Fruit fly (Drosophila melanogaster) whole organism, wandering third instar larva: ENCODE results near the gene CG14219.

ENCODE experiments used
- Mio ChIP-seq: sonication (Bioruptor generic); optimal IDR thresholded peaks from 2 replicates; lab custom pipeline; 2016; ENCODE audit warnings: missing biosample characterization, missing genetic modification characterization
- Myc ChIP-seq: fragments of >200 bp; optimal IDR thresholded peaks from 2 replicates; lab custom pipeline; 2017
- Vsx2 ChIP-seq: fragments of 200-300, 225-300 bp; sonication (Bioruptor generic); optimal IDR thresholded peaks from 2 replicates; lab custom pipeline; 2018; ENCODE audit warnings: missing biosample characterization, missing genetic modification characterization; ENCODE audit not compliant: partially characterized antibody
- br ChIP-seq: fragments of 200-800 bp; sonication (Bioruptor generic); optimal IDR thresholded peaks from 2 replicates; lab custom pipeline; 2016; ENCODE audit warnings: missing biosample characterization, missing genetic modification characterization
- h ChIP-seq: fragments of 200-800 bp; sonication (Bioruptor generic); optimal IDR thresholded peaks from 3 replicates; lab custom pipeline; 2016; ENCODE audit warnings: missing biosample characterization, mild to moderate bottlenecking, missing genetic modification characterization
- lola ChIP-seq: fragments of >200 bp; optimal IDR thresholded peaks from 2 replicates; lab custom pipeline; 2017; ENCODE audit warnings: missing biosample characterization, missing genetic modification characterization

DNA sequence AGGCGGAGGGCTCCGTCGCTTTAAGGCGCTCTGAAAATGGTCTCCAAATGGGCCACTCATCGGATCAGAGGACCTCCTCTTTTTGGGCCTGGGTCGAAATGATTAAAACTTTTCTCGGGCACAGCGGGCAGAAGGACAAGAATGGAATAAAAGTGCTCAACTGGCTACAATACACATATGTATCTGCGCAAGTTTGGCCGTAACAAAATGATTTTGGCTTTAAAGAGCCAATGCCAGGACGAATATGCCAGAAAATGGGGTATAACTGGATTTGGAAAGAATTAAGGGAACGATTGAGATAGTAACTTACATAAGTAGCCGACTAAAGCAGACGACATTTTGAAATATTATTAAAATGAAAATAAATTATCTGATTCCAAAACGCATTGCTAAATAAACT lies 42.6 kb downstream of the CG14219 start, which contains the start of gene CG32532:
- no peak for TF ChIP-seq Mio (GFP tag; lab: Kevin White, UChicago)
- TF ChIP-seq br (GFP tag; lab: Kevin White, UChicago), result no peak
- no peak for TF ChIP-seq Vsx2 (GFP tag; lab: Kevin White, UChicago)
- TF ChIP-seq h (GFP tag; lab: Kevin White, UChicago), result no peak
- no peak for TF ChIP-seq Myc (lab: Kevin White, UChicago)
- TF ChIP-seq lola (GFP tag; lab: Kevin White, UChicago), result no peak
